Fruit fly (Drosophila melanogaster): ENCODE measurements around the gene Nle.

DNA sequence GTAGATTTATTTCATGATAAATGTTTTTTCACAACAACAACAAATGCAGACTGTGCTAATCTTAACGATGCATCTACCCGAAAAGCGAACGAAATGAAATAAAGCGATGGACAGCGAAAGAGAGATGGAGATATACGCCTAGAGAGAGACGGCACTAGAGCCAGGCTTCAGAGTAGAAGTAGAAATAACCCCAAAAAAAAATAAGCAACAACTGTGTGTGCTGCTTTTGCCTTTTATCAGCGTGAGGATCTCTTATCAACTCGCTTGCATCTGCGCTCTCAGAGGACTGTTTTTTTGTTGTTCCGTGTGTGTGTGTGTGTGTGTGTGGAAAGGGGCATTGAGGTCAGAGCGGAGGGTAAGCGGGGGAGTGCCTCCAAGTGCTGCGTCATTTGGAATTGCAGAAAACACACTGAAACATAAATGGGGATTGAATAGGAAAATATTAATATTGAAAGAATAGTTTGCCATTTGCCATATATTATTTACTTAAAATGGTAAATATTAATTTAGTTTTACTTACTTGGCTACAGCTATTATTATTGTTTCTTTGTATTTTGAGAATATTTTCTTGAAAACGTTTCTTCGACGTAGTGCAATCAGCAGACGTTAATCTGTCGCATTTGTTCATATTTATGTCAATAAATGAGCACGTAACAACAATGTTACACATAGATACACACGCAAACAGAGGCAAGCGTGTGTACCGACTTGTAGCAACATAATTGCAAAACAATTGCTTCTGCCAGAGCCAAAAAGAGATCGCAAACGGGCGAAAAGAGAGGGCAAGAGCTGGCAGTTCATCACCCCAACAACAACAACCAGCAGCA, 46.7 kb downstream of the Nle start:
- TF ChIP-seq psq (optimal IDR thresholded peaks at IDR 0.05): no peak
- no peak for TF ChIP-seq ttk (optimal IDR thresholded peaks at IDR 0.05)
- TF ChIP-seq Sin3A (optimal IDR thresholded peaks at IDR 0.05): no peak
- no peak for TF ChIP-seq Myc (optimal IDR thresholded peaks at IDR 0.05)
- no peak for TF ChIP-seq insv (optimal IDR thresholded peaks at IDR 0.05)
- no peak for TF ChIP-seq h (optimal IDR thresholded peaks at IDR 0.05)

Measured in Kc167 (cell line).